Fruit fly (Drosophila melanogaster) whole organism, embryonic: ENCODE results near the gene CG32333.

Source experiments
- Hr39 ChIP-seq: fragments of >200 bp; optimal IDR thresholded peaks from 2 replicates; lab custom pipeline; 2017
- Mrtf ChIP-seq: fragments of 200-800 bp; sonication (Bioruptor generic); IDR thresholded peaks from 3 replicates; pipeline ENCODE4 v1.3.6; 2022; ENCODE audit warnings: missing biosample characterization, missing genetic modification characterization
- fd96Cb ChIP-seq: fragments of 200-800 bp; sonication (Bioruptor generic); optimal IDR thresholded peaks from 2 replicates; lab custom pipeline; 2018; ENCODE audit warnings: missing biosample characterization, mild to moderate bottlenecking, missing genetic modification characterization, moderate library complexity
- usp ChIP-seq: fragments of >200 bp; optimal IDR thresholded peaks from 2 replicates; lab custom pipeline; 2017; ENCODE audit warnings: missing biosample characterization, missing genetic modification characterization

- TF ChIP-seq usp (no peak), Mrtf (no peak), Hr39 (lab: Kevin White, UChicago) (no peak), fd96Cb (tag; lab: Kevin White, UChicago) (no peak)
Observed at dm6 chr3L:1332973-1333372, 57.2 kb downstream of the CG32333 start, which contains the start of gene msd5.
